Fruit fly (Drosophila melanogaster) whole organism, prepupa: ENCODE data around the gene sina.
A peak's percentile ranks its signal among the peaks of the same experiment; 100 is the strongest.

Source experiments
- Blimp-1 ChIP-seq: fragments of 200-800 bp; sonication (Bioruptor generic); optimal IDR thresholded peaks from 3 replicates; lab custom pipeline; 2017; ENCODE audit warnings: missing biosample characterization, missing genetic modification characterization, mild to moderate bottlenecking, moderate library complexity, missing genetic modification reagents
- CG10631 ChIP-seq: fragments of 200-800 bp; sonication (Bioruptor generic); optimal IDR thresholded peaks from 2 replicates; lab custom pipeline; 2016; ENCODE audit warnings: missing biosample characterization, missing genetic modification characterization
- CG11294 ChIP-seq: fragments of 200-800 bp; sonication (Bioruptor generic); IDR thresholded peaks from 2 replicates; pipeline ENCODE4 v1.3.6; 2022; ENCODE audit warnings: missing biosample characterization, missing genetic modification characterization
- CG11902 ChIP-seq: fragments of 200-800 bp; sonication (Bioruptor generic); optimal IDR thresholded peaks from 3 replicates; lab custom pipeline; 2016; ENCODE audit warnings: missing biosample characterization, missing genetic modification characterization
- CG15336 ChIP-seq: fragments of 200-800 bp; sonication (Bioruptor generic); IDR thresholded peaks from 2 replicates; pipeline ENCODE4 v1.3.6; 2022; ENCODE audit warnings: missing biosample characterization, missing genetic modification characterization
- CG16779 ChIP-seq: fragments of 200-800 bp; sonication (Bioruptor generic); optimal IDR thresholded peaks from 3 replicates; lab custom pipeline; 2017; ENCODE audit warnings: missing biosample characterization, mild to moderate bottlenecking, missing genetic modification characterization
- CG3032 ChIP-seq: fragments of 200-800 bp; optimal IDR thresholded peaks from 2 replicates; lab custom pipeline; 2019; ENCODE audit warnings: missing biosample characterization, mild to moderate bottlenecking, missing genetic modification characterization, moderate library complexity
- CG32006 ChIP-seq: fragments of 200-800 bp; sonication (Bioruptor generic); optimal IDR thresholded peaks from 3 replicates; lab custom pipeline; 2017; ENCODE audit warnings: missing biosample characterization, mild to moderate bottlenecking, missing genetic modification characterization
- CG4318 ChIP-seq: fragments of 200-800 bp; sonication (Bioruptor generic); optimal IDR thresholded peaks from 3 replicates; lab custom pipeline; 2017; ENCODE audit warnings: missing biosample characterization, mild to moderate bottlenecking, missing genetic modification characterization
- CG6163 ChIP-seq: fragments of 200-800 bp; sonication (Bioruptor generic); IDR thresholded peaks from 3 replicates; pipeline ENCODE4 v1.3.6; 2022; ENCODE audit warnings: missing biosample characterization, missing genetic modification characterization
- CG6276 ChIP-seq: fragments of 200-800 bp; sonication (Bioruptor generic); optimal IDR thresholded peaks from 2 replicates; lab custom pipeline; 2017; ENCODE audit warnings: missing biosample characterization, mild to moderate bottlenecking, missing genetic modification characterization
- CG6792 ChIP-seq: fragments of 200-800 bp; sonication (Bioruptor generic); optimal IDR thresholded peaks from 3 replicates; lab custom pipeline; 2016; ENCODE audit warnings: missing biosample characterization, missing genetic modification characterization
- CG6854 ChIP-seq: fragments of 200-800 bp; sonication (Bioruptor generic); optimal IDR thresholded peaks from 2 replicates; lab custom pipeline; 2017; ENCODE audit warnings: missing biosample characterization, mild to moderate bottlenecking, missing genetic modification characterization
- CG7368 ChIP-seq: fragments of 200-800 bp; sonication (Bioruptor generic); optimal IDR thresholded peaks from 3 replicates; lab custom pipeline; 2016; ENCODE audit warnings: missing biosample characterization, missing genetic modification characterization
- CG8119 ChIP-seq: fragments of 200-800 bp; sonication (Bioruptor generic); IDR thresholded peaks from 3 replicates; pipeline ENCODE4 v1.3.6; 2022; ENCODE audit warnings: missing biosample characterization, missing genetic modification characterization
- CG8632 ChIP-seq: fragments of 200-800 bp; sonication (Bioruptor generic); optimal IDR thresholded peaks from 3 replicates; lab custom pipeline; 2016; ENCODE audit warnings: missing biosample characterization, missing genetic modification characterization
- CG9139 ChIP-seq: fragments of 200-800 bp; sonication (Bioruptor generic); optimal IDR thresholded peaks from 3 replicates; lab custom pipeline; 2017; ENCODE audit warnings: missing biosample characterization, mild to moderate bottlenecking, missing genetic modification characterization
- Eip75B ChIP-seq: fragments of 200-800 bp; sonication (Bioruptor generic); optimal IDR thresholded peaks from 3 replicates; lab custom pipeline; 2016; ENCODE audit warnings: missing biosample characterization, missing genetic modification characterization
- Eip78C ChIP-seq: fragments of 200-800 bp; sonication (Bioruptor generic); peaks from one replicate; lab custom pipeline; 2016; ENCODE audit warnings: missing biosample characterization, missing genetic modification characterization
- Ets21C ChIP-seq: fragments of 200-800 bp; sonication (Bioruptor generic); optimal IDR thresholded peaks from 3 replicates; lab custom pipeline; 2016; ENCODE audit warnings: missing biosample characterization, missing genetic modification characterization
- Ets96B ChIP-seq: fragments of 200-800 bp; optimal IDR thresholded peaks from 2 replicates; lab custom pipeline; 2019; ENCODE audit warnings: missing biosample characterization, mild to moderate bottlenecking, missing genetic modification characterization, moderate library complexity
- Gug ChIP-seq: fragments of 200-800 bp; sonication (Bioruptor generic); IDR thresholded peaks from 2 replicates; pipeline ENCODE4 v1.3.6; 2022; ENCODE audit warnings: missing biosample characterization, missing genetic modification characterization
- Hr39 ChIP-seq: fragments of 200-800 bp; sonication (Bioruptor generic); optimal IDR thresholded peaks from 2 replicates; lab custom pipeline; 2016; ENCODE audit warnings: missing biosample characterization, missing genetic modification characterization
- Hr4 ChIP-seq: fragments of 200-800 bp; sonication (Bioruptor generic); optimal IDR thresholded peaks from 3 replicates; lab custom pipeline; 2016; ENCODE audit warnings: missing biosample characterization, missing genetic modification characterization
- Lpt ChIP-seq: fragments of 200-800 bp; sonication (Bioruptor generic); optimal IDR thresholded peaks from 3 replicates; lab custom pipeline; 2016; ENCODE audit warnings: missing biosample characterization, missing genetic modification characterization
- Met ChIP-seq: fragments of 200-800 bp; sonication (Bioruptor generic); optimal IDR thresholded peaks from 3 replicates; lab custom pipeline; 2016; ENCODE audit warnings: missing biosample characterization, missing genetic modification characterization
- OdsH ChIP-seq: fragments of 200-800 bp; sonication (Bioruptor generic); optimal IDR thresholded peaks from 3 replicates; lab custom pipeline; 2016; ENCODE audit warnings: missing biosample characterization, missing genetic modification characterization
- Sox102F ChIP-seq: fragments of 200-800 bp; sonication (Bioruptor generic); optimal IDR thresholded peaks from 2 replicates; lab custom pipeline; 2016; ENCODE audit warnings: missing biosample characterization, mild to moderate bottlenecking, missing genetic modification characterization
- Sox15 ChIP-seq: fragments of 200-800 bp; sonication (Bioruptor generic); optimal IDR thresholded peaks from 3 replicates; lab custom pipeline; 2016; ENCODE audit warnings: missing biosample characterization, missing genetic modification characterization
- achi ChIP-seq: fragments of 200-800 bp; sonication (Bioruptor generic); optimal IDR thresholded peaks from 3 replicates; lab custom pipeline; 2016; ENCODE audit warnings: missing biosample characterization, missing genetic modification characterization
- acj6 ChIP-seq: fragments of 200-800 bp; sonication (Bioruptor generic); optimal IDR thresholded peaks from 3 replicates; lab custom pipeline; 2016; ENCODE audit warnings: missing biosample characterization, missing genetic modification characterization
- cyc ChIP-seq: fragments of 200-800 bp; sonication (Bioruptor generic); optimal IDR thresholded peaks from 3 replicates; lab custom pipeline; 2016; ENCODE audit warnings: missing biosample characterization, missing genetic modification characterization
- dac ChIP-seq: fragments of 200-800 bp; sonication (Bioruptor generic); optimal IDR thresholded peaks from 2 replicates; lab custom pipeline; 2017; ENCODE audit warnings: missing biosample characterization, mild to moderate bottlenecking, missing genetic modification characterization
- dsx ChIP-seq: fragments of 200-800 bp; optimal IDR thresholded peaks from 3 replicates; lab custom pipeline; 2019; ENCODE audit warnings: missing biosample characterization, mild to moderate bottlenecking, missing genetic modification characterization, moderate library complexity; ENCODE audit not compliant: poor library complexity, severe bottlenecking
- eg ChIP-seq: fragments of 200-800 bp; sonication (Bioruptor generic); IDR thresholded peaks from 3 replicates; pipeline ENCODE4 v1.3.6; 2022; ENCODE audit warnings: missing biosample characterization, missing genetic modification characterization
- esn ChIP-seq: fragments of 200-800 bp; sonication (Bioruptor generic); optimal IDR thresholded peaks from 2 replicates; lab custom pipeline; 2016; ENCODE audit warnings: missing biosample characterization, mild to moderate bottlenecking, missing genetic modification characterization, moderate library complexity
- fd59A ChIP-seq: fragments of 200-800 bp; sonication (Bioruptor generic); optimal IDR thresholded peaks from 2 replicates; lab custom pipeline; 2017; ENCODE audit warnings: missing biosample characterization, mild to moderate bottlenecking, missing genetic modification characterization, missing genetic modification reagents
- fd85E ChIP-seq: fragments of 200-800 bp; sonication (Bioruptor generic); optimal IDR thresholded peaks from 3 replicates; lab custom pipeline; 2016; ENCODE audit warnings: missing biosample characterization, missing genetic modification characterization
- fkh ChIP-seq: fragments of 200-800 bp; sonication (Bioruptor generic); optimal IDR thresholded peaks from 3 replicates; lab custom pipeline; 2017; ENCODE audit warnings: missing biosample characterization, mild to moderate bottlenecking, missing genetic modification characterization, moderate library complexity
- net ChIP-seq: fragments of 200-800 bp; sonication (Bioruptor generic); optimal IDR thresholded peaks from 3 replicates; lab custom pipeline; 2016; ENCODE audit warnings: missing biosample characterization, missing genetic modification characterization
- pdm3 ChIP-seq: fragments of 200-800 bp; sonication (Bioruptor generic); optimal IDR thresholded peaks from 3 replicates; lab custom pipeline; 2016; ENCODE audit warnings: missing biosample characterization, missing genetic modification characterization
- salr ChIP-seq, 2 experiments: fragments of 200-800 bp; sonication (Bioruptor generic); optimal IDR thresholded peaks; 3 replicates each; lab custom pipeline; 2016 to 2018; ENCODE audit warnings: missing biosample characterization in 2 of 2, missing genetic modification characterization in 2 of 2, mild to moderate bottlenecking in 1 of 2
- ss ChIP-seq, 2 experiments: fragments of 200-800 bp; sonication (Bioruptor generic); optimal IDR thresholded peaks; 2 replicates in 1 of 2; 3 replicates in 1 of 2; lab custom pipeline; 2017 to 2018; ENCODE audit warnings: mild to moderate bottlenecking in 2 of 2, missing biosample characterization in 2 of 2, missing genetic modification characterization in 2 of 2, moderate library complexity in 1 of 2
- svp ChIP-seq: fragments of 200-800 bp; sonication (Bioruptor generic); peaks from one replicate; lab custom pipeline; 2016; ENCODE audit warnings: missing biosample characterization, missing genetic modification characterization
- topi ChIP-seq: fragments of 200-800 bp; sonication (Bioruptor generic); optimal IDR thresholded peaks from 3 replicates; lab custom pipeline; 2016; ENCODE audit warnings: missing biosample characterization, missing genetic modification characterization
- vri ChIP-seq: fragments of 200-800 bp; sonication (Bioruptor generic); optimal IDR thresholded peaks from 3 replicates; lab custom pipeline; 2016; ENCODE audit warnings: missing biosample characterization, mild to moderate bottlenecking, missing genetic modification characterization

sina gene

DNA sequence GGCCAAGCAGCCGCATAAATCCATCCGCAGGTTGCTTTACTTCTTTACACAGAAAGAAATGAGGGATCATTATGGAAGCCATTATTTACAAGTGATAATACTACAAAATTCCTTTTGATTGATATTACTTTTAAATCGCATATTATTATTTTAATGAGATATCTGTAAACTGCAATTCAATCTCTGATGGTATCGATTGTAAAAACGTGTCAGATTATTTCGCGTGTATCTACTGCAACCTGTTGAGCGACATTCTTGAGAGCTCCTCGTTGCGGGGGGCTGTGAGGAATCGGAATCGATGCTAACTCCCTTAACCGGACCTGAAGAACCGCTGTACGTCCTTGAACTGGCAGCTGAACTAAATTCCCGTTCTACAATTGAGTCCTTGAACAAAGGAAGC lies 35.5 kb upstream of the sina start (continued):
- TF ChIP-seq topi (GFP tag; lab: Kevin White, UChicago) (peak; percentile 92), dsx (GFP tag; lab: Kevin White, UChicago) (peak; percentile 96), CG6792 (GFP tag; lab: Kevin White, UChicago) (peak; percentile 87), CG8119 (GFP tag; lab: Robert Waterston, UW) (peak; percentile 74), esn (GFP tag; lab: Kevin White, UChicago) (peak; percentile 91), CG3032 (tag; lab: Kevin White, UChicago) (peak; percentile 97), CG6276 (GFP tag; lab: Kevin White, UChicago) (peak; percentile 39), acj6 (GFP tag; lab: Kevin White, UChicago) (peak; percentile 93), Ets21C (GFP tag; lab: Kevin White, UChicago) (peak; percentile 80), svp (GFP tag; lab: Kevin White, UChicago) (peak; percentile 97), Hr4 (GFP tag; lab: Kevin White, UChicago) (peak; percentile 46), fd85E (GFP tag; lab: Kevin White, UChicago) (peak; percentile 44), vri (GFP tag; lab: Kevin White, UChicago) (peak; percentile 90), pdm3 (GFP tag; lab: Kevin White, UChicago) (peak; percentile 92), CG8632 (GFP tag; lab: Kevin White, UChicago) (peak; percentile 91), Ets96B (tag; lab: Kevin White, UChicago) (peak; percentile 96), Eip78C (GFP tag; lab: Kevin White, UChicago) (peak; percentile 99), CG9139 (GFP tag; lab: Kevin White, UChicago) (peak; percentile 95), cyc (peak; percentile 88), Eip75B (GFP tag; lab: Kevin White, UChicago) (peak; percentile 94), Sox15 (peak; percentile 75), achi (GFP tag; lab: Kevin White, UChicago) (peak; percentile 91), eg (GFP tag; lab: Robert Waterston, UW) (peak; percentile 67; the same call in 2 of the 3 replicates), OdsH (peak; percentile 90), CG4318 (peak; percentile 32)

dm6 chr3L:16824725-16825124 lies 28.8 kb upstream of the sina start:
- TF ChIP-seq fkh (GFP tag; lab: Kevin White, UChicago) (peak; percentile 40), CG6792 (GFP tag; lab: Kevin White, UChicago) (no peak), dac (GFP tag; lab: Kevin White, UChicago) (no peak), CG6163 (GFP tag; lab: Robert Waterston, UW) (0 out of 3 replicates have a peak, but pooled peaks have one; percentile 9), CG9139 (GFP tag; lab: Kevin White, UChicago) (no peak), fd59A (GFP tag; lab: Kevin White, UChicago) (no peak), Blimp-1 (GFP tag; lab: Kevin White, UChicago) (no peak), CG6854 (no peak), Ets21C (GFP tag; lab: Kevin White, UChicago) (no peak)

dm6 chr3L:16825195-16825594 lies 28.4 kb upstream of the sina start:
- no peak for TF ChIP-seq svp (GFP tag; lab: Kevin White, UChicago)
- TF ChIP-seq fd59A (GFP tag; lab: Kevin White, UChicago) = no peak
- TF ChIP-seq CG8632 (GFP tag; lab: Kevin White, UChicago) = peak; percentile 27
- TF ChIP-seq CG11902 (GFP tag; lab: Kevin White, UChicago) = no peak
- TF ChIP-seq Gug = no peak
- no peak for TF ChIP-seq Eip75B (GFP tag; lab: Kevin White, UChicago)
- TF ChIP-seq Lpt (GFP tag; lab: Kevin White, UChicago) = no peak
- no peak for TF ChIP-seq eg (GFP tag; lab: Robert Waterston, UW)
- TF ChIP-seq Ets21C (GFP tag; lab: Kevin White, UChicago) = no peak
- peak; percentile 3 for TF ChIP-seq Met (GFP tag; lab: Kevin White, UChicago)
- TF ChIP-seq CG7368 (GFP tag; lab: Kevin White, UChicago) = no peak
- TF ChIP-seq CG32006 (GFP tag; lab: Kevin White, UChicago) = peak; percentile 61
- peak; percentile 16 for TF ChIP-seq net
- TF ChIP-seq CG11294 (GFP tag; lab: Robert Waterston, UW) = no peak
- TF ChIP-seq Eip78C (GFP tag; lab: Kevin White, UChicago) = peak; percentile 81
- no peak for TF ChIP-seq CG9139 (GFP tag; lab: Kevin White, UChicago)
- no peak for TF ChIP-seq pdm3 (GFP tag; lab: Kevin White, UChicago)
- TF ChIP-seq CG6792 (GFP tag; lab: Kevin White, UChicago) = no peak
- no peak for TF ChIP-seq topi (GFP tag; lab: Kevin White, UChicago)
- TF ChIP-seq CG16779 (tag; lab: Kevin White, UChicago) = no peak
- TF ChIP-seq CG6854 = no peak
- no peak for TF ChIP-seq vri (GFP tag; lab: Kevin White, UChicago)
- TF ChIP-seq CG10631 (GFP tag; lab: Kevin White, UChicago) = peak; percentile 20
- TF ChIP-seq OdsH = peak; percentile 33
- no peak for TF ChIP-seq cyc
- no peak for TF ChIP-seq Sox102F (GFP tag; lab: Kevin White, UChicago)
- TF ChIP-seq Hr39 (GFP tag; lab: Kevin White, UChicago) = no peak
- peak; percentile 42; the same call in 1 of the 2 replicates for TF ChIP-seq CG15336 (GFP tag; lab: Robert Waterston, UW)
- peak in 1 of 2 experiments; percentile 15 for TF ChIP-seq ss (GFP tag; optimal IDR thresholded peaks at IDR 0.05; lab: Kevin White, UChicago)
- TF ChIP-seq salr (GFP tag; optimal IDR thresholded peaks at IDR 0.05; lab: Kevin White, UChicago) = peak in 1 of 2 experiments; percentile 35
